Worm (Caenorhabditis elegans) whole organism, late embryonic: ENCODE results near the gene bgal-2.

ENCODE experiments used
- ama-1 ChIP-seq: fragments of 150-350 bp; optimal IDR thresholded peaks from 2 replicates; lab custom pipeline; 2014
- fkh-10 ChIP-seq: fragments of 150-350 bp; optimal IDR thresholded peaks from 2 replicates; lab custom pipeline; 2014; ENCODE audit warnings: missing biosample characterization, missing genetic modification reagents, missing genetic modification characterization
- nhr-232 ChIP-seq: sonication (generic microtip); optimal IDR thresholded peaks from 2 replicates; lab custom pipeline; 2016; ENCODE audit warnings: missing genetic modification characterization, missing compliant biosample characterization
- pqm-1 ChIP-seq: sonication (generic microtip); optimal IDR thresholded peaks from 2 replicates; lab custom pipeline; 2016; ENCODE audit warnings: missing genetic modification characterization, missing compliant biosample characterization
- sox-2 ChIP-seq: fragments of 200-800 bp; sonication (Bioruptor generic); IDR thresholded peaks from 2 replicates; pipeline ENCODE4 v1.3.6; 2022; ENCODE audit warnings: missing genetic modification reagents, missing genetic modification characterization, missing compliant biosample characterization
- tbx-2 ChIP-seq: sonication (generic microtip); optimal IDR thresholded peaks from 2 replicates; lab custom pipeline; 2016; ENCODE audit warnings: missing genetic modification characterization, missing compliant biosample characterization
- tbx-7 ChIP-seq: sonication (generic microtip); optimal IDR thresholded peaks from 2 replicates; lab custom pipeline; 2016; ENCODE audit warnings: missing genotype, missing genetic modification characterization, missing compliant biosample characterization

ce11 chrX:6823218-6823979 lies 39.2 kb downstream of the bgal-2 start, which contains the start of gene gei-15:
- TF ChIP-seq pqm-1 (no peak), tbx-2 (no peak), ama-1 (lab: Kevin White, UChicago) (no peak), tbx-7 (tag; lab: Kevin White, UChicago) (no peak), fkh-10 (no peak), sox-2 (no peak), nhr-232 (tag; lab: Kevin White, UChicago) (no peak)
